Fruit fly (Drosophila melanogaster) whole organism, pupa: ENCODE data around the gene CG13983.

Experiments
- CG10348 ChIP-seq: fragments of 200-800 bp; sonication (Bioruptor generic); IDR thresholded peaks from 2 replicates; pipeline ENCODE4 v1.3.6; 2022; ENCODE audit warnings: missing biosample characterization, missing genetic modification characterization
- CG14655 ChIP-seq: fragments of 200-800 bp; sonication (Bioruptor generic); optimal IDR thresholded peaks from 3 replicates; lab custom pipeline; 2017; ENCODE audit warnings: mild to moderate bottlenecking, missing biosample characterization, missing genetic modification reagents, missing genetic modification characterization
- CG34367 ChIP-seq: fragments of 200-800 bp; sonication (Bioruptor generic); optimal IDR thresholded peaks from 2 replicates; lab custom pipeline; 2018; ENCODE audit warnings: missing biosample characterization, mild to moderate bottlenecking, missing genetic modification characterization
- Pif1B ChIP-seq: fragments of 200-800 bp; sonication (Bioruptor generic); optimal IDR thresholded peaks from 3 replicates; lab custom pipeline; 2016; ENCODE audit warnings: missing biosample characterization, missing genetic modification characterization
- gl ChIP-seq: fragments of 200-800 bp; sonication (Bioruptor generic); optimal IDR thresholded peaks from 2 replicates; lab custom pipeline; 2018; ENCODE audit warnings: missing biosample characterization, mild to moderate bottlenecking, missing genetic modification characterization

dm6 chr2L:6242026-6242425 is 22.3 kb downstream of the CG13983 start:
- TF ChIP-seq gl (tag; lab: Kevin White, UChicago) (no peak), CG10348 (GFP tag; lab: Robert Waterston, UW) (no peak), CG14655 (GFP tag; lab: Kevin White, UChicago) (no peak), Pif1B (GFP tag; lab: Kevin White, UChicago) (no peak), CG34367 (tag; lab: Kevin White, UChicago) (no peak)
